Worm (Caenorhabditis elegans): ENCODE data around the gene C54D10.5.

- TF ChIP-seq mab-9 (GFP tag; IDR thresholded peaks at IDR 0.05) (no peak), nhr-77 (tag; optimal IDR thresholded peaks at IDR 0.05) (no peak), C04F5.9 (tag; optimal IDR thresholded peaks at IDR 0.05) (no peak), skn-1 (tag; optimal IDR thresholded peaks at IDR 0.05) (no peak), pqm-1 (tag; optimal IDR thresholded peaks at IDR 0.05) (no peak), nhr-11 (tag; optimal IDR thresholded peaks at IDR 0.05) (no peak), tlp-1 (tag; optimal IDR thresholded peaks at IDR 0.05) (no peak), ceh-63 (GFP tag; optimal IDR thresholded peaks at IDR 0.05) (no peak), sox-4 (tag; optimal IDR thresholded peaks at IDR 0.05) (no peak), elt-3 (tag; optimal IDR thresholded peaks at IDR 0.05) (no peak), nhr-76 (tag; optimal IDR thresholded peaks at IDR 0.05) (no peak)
Measured at ce11 chrV:12478990-12479389, 49.9 kb downstream of the C54D10.5 start.

Data from whole organism, L1 larva.